Fruit fly (Drosophila melanogaster) whole organism, larva: ENCODE measurements around the gene Pgant7.

Source experiments
- noc ChIP-seq: fragments of 200-800 bp; sonication (Bioruptor generic); optimal IDR thresholded peaks from 3 replicates; lab custom pipeline; 2019; ENCODE audit warnings: missing biosample characterization, mild to moderate bottlenecking, missing genetic modification characterization, moderate library complexity

Gene Pgant7

DNA sequence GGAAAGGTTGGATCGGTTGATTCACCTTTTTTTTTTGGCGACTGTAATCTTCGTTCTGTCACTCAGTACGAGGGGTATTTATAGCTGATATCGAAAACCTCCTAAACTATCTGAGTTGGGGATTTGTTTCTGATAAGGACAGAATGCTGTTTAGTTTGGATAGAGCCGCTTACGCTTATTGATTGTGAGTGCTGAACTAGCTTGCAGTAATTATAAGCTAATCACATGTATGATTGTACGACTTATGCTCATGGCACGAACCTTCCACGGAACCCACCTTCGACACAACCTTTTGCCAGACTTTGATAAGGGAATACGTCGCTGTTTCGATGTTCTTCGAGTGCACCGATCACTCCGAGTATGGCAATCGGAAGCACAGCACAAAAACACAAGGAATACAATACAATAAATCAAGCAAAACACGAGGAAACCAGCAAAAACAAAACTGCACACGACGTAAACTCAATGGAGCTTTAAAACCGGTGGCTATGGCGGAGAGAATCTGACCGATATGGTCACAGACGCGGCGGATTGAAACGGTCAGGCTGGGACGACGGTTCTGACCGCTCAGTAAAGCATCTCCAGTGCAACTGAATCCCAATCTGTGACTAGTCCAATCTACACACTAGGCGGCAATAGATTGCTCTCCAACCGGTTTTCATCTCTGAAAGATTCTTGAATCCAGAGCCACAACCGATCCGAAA is 13.3 kb downstream of the Pgant7 start, which contains the start of gene psh:
TSS of gene psh (minus strand) at position 566 of the 704 bp plus-strand sequence.
- no peak for TF ChIP-seq noc

DNA sequence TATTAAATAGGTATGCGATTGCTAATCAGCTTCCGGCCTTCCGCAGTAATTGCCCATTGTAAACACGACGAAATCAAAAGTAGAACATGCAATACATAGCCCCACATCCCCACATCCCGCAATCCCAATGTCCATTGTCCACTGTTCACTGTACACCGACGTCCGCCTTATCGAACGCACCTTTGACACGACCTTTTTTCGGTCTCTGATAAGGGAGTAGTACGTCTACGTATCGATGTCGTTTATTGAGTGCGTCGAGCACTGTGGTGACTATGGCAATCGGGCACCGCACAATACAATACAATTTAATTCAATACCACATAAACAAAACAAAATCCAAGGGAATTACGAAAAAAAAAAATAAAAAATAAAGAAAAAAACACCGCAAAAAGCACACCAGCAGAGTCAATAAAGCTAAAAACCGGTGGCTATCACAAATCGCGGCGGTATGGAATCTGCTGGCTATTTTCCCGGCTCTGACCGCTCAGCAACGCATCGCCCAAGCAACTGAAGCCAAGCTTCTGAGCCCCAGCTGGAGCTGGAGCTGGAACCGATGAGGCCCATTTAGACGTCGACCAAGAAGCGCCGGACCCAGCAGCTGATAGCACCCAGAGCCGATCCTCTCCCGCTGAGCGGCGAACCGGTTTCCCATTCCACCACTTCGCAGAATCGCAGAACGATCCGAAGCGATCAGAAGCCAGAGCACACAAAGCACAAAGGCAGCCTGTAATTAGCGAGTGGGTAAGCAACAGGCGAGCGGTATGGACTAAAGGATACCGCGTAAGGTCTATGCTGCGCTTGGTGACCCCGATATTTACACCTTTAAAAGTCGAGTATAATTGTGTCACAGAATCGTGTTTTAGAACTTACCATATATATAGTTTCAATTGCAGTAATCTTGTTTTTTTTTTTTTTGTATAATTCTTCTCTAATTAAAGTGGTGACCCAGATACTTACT is 16.2 kb downstream of the Pgant7 start, which contains the start of gene Hayan:
TSS of gene Hayan (minus strand) at position 512 of the 958 bp plus-strand sequence.
- TF ChIP-seq noc: no peak

DNA sequence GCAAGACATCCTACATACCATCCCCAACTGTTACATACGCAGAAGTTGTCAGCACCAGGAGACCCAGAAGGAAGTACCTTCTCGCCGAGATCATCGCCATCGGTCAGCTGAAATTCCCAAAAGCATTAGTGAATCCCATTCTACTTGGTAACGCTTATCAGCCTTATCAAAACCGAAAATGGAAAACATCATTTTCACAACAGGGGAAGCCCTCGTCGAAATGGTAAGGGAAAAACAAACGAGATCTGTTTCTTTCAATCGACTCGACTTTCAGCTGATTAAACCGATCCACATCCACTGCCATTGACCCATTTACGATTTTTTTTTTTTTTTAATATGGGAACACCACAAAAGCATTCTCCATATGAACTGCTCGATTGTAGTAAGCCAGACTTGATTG is 17.2 kb downstream of the Pgant7 start:
- TF ChIP-seq noc: no peak

DNA sequence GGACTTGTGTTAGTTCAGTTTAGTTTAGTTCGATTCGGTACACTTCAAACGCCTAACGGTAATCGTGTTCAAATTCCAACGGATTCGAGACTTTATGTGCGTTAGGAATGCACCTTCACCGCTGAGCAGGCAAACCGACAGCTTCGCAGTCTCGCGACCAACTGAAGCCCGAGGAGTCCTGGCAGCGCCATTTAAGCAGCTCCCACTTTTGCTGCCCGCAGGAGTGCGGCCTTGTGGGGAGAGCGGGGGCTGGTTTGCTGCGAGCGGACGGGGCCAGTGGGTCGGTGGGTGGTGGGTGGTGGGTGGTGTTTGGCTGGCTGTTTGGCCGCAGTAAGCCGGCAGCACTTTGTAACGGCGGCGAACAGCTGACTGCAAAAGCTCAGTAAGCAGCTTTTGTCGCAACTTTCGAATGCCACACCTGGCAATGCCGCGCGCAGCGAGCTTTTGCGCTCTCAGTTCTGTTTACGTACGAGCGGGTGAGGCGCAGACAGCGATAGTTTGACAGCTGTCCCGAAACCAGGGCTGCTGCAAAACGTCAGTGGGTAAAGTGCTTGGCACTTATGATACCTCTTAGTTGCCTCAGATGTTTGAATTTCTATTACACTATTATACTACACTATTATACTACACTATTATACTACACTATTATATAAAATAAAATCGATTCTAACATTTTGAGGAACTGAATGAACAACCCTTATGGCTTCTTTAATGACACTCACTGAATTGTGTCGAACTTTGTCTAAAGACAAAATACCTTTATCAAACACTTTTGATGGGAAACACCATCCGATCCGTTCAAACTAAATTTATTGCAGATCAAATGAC is 20.3 kb downstream of the Pgant7 start, which contains the start of gene CG32547:
TSS of gene CG32547 (minus strand) at position 181 of the 828 bp plus-strand sequence.
- TF ChIP-seq noc: no peak

DNA sequence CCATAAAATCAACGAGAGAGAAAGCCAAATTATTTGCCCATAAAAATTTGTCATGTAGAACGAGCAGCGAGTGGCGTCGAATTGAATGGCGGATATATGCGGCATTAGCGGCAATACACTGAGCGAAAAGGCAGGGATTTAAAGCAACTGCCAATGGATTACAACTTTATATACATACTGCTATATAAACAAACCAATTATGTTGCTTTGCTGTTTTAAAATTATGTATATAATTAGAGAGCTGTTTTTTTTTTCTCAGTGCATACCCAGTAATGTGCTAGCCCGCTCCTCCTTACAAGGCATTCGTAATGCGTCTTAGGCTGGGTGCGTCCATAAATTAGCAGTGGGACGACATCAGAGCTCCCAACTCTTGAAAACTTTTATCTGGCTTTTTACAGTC is 31.9 kb downstream of the Pgant7 start:
- no peak for TF ChIP-seq noc

DNA sequence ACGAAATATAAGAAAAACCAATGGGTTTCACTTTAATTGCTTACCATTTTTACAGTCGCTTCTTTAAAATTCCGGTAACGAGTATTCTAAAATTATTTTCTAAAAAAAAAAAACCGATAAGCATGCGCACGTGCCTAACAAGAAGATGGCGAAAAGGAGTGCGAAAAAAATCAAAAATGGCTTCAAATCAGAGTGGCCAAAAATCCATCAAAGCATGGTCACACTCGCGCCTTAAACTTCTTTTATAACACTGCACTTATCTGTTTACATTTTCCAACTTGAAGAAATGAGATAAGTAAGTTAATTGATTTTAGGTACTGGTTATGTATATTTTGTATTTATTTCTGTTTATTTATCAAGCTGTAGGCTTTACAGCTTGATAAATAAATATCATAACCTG is 39.5 kb downstream of the Pgant7 start, which contains the start of gene CG43843:
TSS of gene CG43843 (minus strand) at position 101 of the 400 bp plus-strand sequence.
- TF ChIP-seq noc: no peak

DNA sequence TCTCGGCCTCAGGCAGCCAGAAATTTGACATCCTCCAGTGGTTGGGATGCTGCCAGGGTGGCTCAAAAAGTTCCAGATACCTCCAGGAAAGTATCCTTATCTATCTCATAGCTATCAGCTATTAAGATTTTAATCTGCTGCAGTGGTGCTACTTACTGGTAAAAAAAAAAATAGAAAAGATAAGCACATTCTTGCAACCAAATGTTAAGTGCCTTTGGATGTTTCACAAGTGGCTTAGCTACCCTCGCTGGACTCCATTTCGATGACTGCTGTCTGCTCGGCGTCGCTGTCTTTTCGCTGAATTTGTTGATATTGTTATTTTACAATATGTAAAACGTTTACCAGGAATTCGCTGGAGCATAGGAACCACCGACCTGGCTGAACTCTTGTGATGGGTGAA is 47.1 kb downstream of the Pgant7 start:
- TF ChIP-seq noc: no peak
